Worm (Caenorhabditis elegans): ENCODE results near the gene ugt-44.

DNA sequence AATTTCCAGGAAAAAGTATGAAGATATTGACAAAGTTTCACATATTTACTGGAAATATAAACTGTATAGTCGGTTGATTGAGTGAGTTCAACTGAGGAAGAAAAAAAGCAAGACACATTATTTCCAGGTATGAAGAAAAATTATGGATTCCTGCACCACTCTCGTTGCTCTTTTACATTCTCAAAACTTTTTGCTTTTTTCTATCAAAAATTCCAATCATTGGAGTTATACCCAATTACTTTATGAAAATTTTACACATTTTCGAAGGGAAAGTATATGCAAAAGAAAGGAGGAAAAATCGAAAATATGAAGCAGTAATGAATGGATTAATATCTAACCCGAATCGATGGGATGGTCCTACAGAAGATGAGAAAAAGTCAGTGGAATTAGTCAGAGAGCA, 26.6 kb upstream of the ugt-44 start:
- TF ChIP-seq aly-2 (tag; optimal IDR thresholded peaks at IDR 0.05) (no peak), egl-27 (tag; optimal IDR thresholded peaks at IDR 0.05) (no peak), skn-1 (tag; optimal IDR thresholded peaks at IDR 0.05) (no peak), alr-1 (tag; optimal IDR thresholded peaks at IDR 0.05) (no peak), lin-13 (GFP tag; optimal IDR thresholded peaks at IDR 0.05) (no peak), nhr-12 (tag; optimal IDR thresholded peaks at IDR 0.05) (no peak), nhr-77 (tag; optimal IDR thresholded peaks at IDR 0.05) (no peak), snpc-4 (tag; optimal IDR thresholded peaks at IDR 0.05) (no peak), unc-62 (GFP tag; optimal IDR thresholded peaks at IDR 0.05) (no peak), elt-3 (tag; optimal IDR thresholded peaks at IDR 0.05) (no peak), dmd-4 (tag; optimal IDR thresholded peaks at IDR 0.05) (no peak), ztf-4 (tag; optimal IDR thresholded peaks at IDR 0.05) (no peak)

Measured in whole organism, L2 larva.